Worm (Caenorhabditis elegans): ENCODE data around the gene fbxa-170.

DNA sequence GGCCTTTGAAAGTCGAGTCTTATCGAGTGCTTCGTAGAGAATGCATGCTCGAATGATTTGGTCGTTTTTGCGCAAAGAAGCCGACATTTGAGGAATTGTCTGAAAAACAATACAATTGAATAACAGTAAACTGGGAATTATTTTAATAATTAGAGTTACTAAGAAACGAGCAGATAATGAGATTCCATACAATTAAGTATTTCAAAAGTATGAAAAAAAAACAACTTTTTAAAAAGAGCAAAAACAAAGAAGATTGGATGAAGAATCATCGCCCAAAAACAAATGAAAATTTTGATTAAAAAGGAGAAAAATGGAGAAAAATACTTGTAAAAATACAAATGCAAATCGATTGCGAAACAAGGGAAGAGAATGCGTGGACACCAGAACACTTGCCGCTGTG, at the start of gene fbxa-170:
- TF ChIP-seq ref-1 (GFP tag; conservative IDR thresholded peaks at IDR 0.05), result no peak
- no peak for TF ChIP-seq T22C8.4 (GFP tag; IDR thresholded peaks at IDR 0.05)
- TF ChIP-seq med-1 (GFP tag; optimal IDR thresholded peaks at IDR 0.05; ENCODE audit: insufficient read depth), result no peak
- TF ChIP-seq flt-1 (GFP tag; IDR thresholded peaks at IDR 0.05), result no peak
- no peak for TF ChIP-seq ztf-29 (GFP tag; IDR thresholded peaks at IDR 0.05)
- TF ChIP-seq klf-2 (GFP tag; conservative IDR thresholded peaks at IDR 0.05), result no peak
- TF ChIP-seq cog-1 (tag; optimal IDR thresholded peaks at IDR 0.05), result no peak

Data from whole organism, midembryonic.